Fruit fly (Drosophila melanogaster): ENCODE data around the gene CG10591.

Gene CG10591

dm6 chr3L:5630176-5630583, 30.7 kb upstream of the CG10591 start (continued):
- TF ChIP-seq CG18011 (GFP tag; optimal IDR thresholded peaks at IDR 0.05) (no peak), Dad (GFP tag; optimal IDR thresholded peaks at IDR 0.05) (no peak), sc (optimal IDR thresholded peaks at IDR 0.05) (no peak), sc (GFP tag; optimal IDR thresholded peaks at IDR 0.05) (peak; percentile 21), Stat92E (GFP tag; optimal IDR thresholded peaks at IDR 0.05) (peak in 1 of 3 experiments; percentile 39), CG16815 (GFP tag; optimal IDR thresholded peaks at IDR 0.05) (peak; percentile 23), CG2202 (tag; optimal IDR thresholded peaks at IDR 0.05) (no peak), chif (GFP tag; optimal IDR thresholded peaks at IDR 0.05) (peak in 1 of 2 experiments; percentile 14), B-H1 (GFP tag; IDR thresholded peaks at IDR 0.05) (no peak), Chrac-16 (GFP tag; optimal IDR thresholded peaks at IDR 0.05) (no peak), dmrt99B (tag; optimal IDR thresholded peaks at IDR 0.05) (no peak), CG10654 (GFP tag; optimal IDR thresholded peaks at IDR 0.05) (no peak), CG4424 (GFP tag; optimal IDR thresholded peaks at IDR 0.05) (peak; percentile 71), slp2 (GFP tag; optimal IDR thresholded peaks at IDR 0.05) (no peak), nmo (GFP tag; optimal IDR thresholded peaks at IDR 0.05) (peak; percentile 36), CG18262 (tag; optimal IDR thresholded peaks at IDR 0.05) (peak; percentile 78), stc (GFP tag; IDR thresholded peaks at IDR 0.05) (no peak), CG11456 (GFP tag; IDR thresholded peaks at IDR 0.05) (no peak), CG10209 (GFP tag; optimal IDR thresholded peaks at IDR 0.05) (no peak), CG10565 (GFP tag; optimal IDR thresholded peaks at IDR 0.05) (no peak), CG17328 (GFP tag; IDR thresholded peaks at IDR 0.05) (no peak), CTCF (GFP tag; optimal IDR thresholded peaks at IDR 0.05) (no peak), CG8359 (GFP tag; optimal IDR thresholded peaks at IDR 0.05; ENCODE audit: borderline replicate concordance) (no peak), CG33557 (GFP tag; optimal IDR thresholded peaks at IDR 0.05) (no peak), ftz-f1 (GFP tag; optimal IDR thresholded peaks at IDR 0.05) (no peak), ken (GFP tag; IDR thresholded peaks at IDR 0.05) (no peak), BEAF-32 (GFP tag; optimal IDR thresholded peaks at IDR 0.05) (no peak), slbo (GFP tag; IDR thresholded peaks at IDR 0.05) (peak; percentile 45), Spps (tag; optimal IDR thresholded peaks at IDR 0.05) (no peak), vfl (GFP tag; optimal IDR thresholded peaks at IDR 0.05) (no peak), Dbx (GFP tag; IDR thresholded peaks at IDR 0.05) (no peak), CG9727 (GFP tag; optimal IDR thresholded peaks at IDR 0.05) (peak; percentile 80), GATAe (GFP tag; conservative IDR thresholded peaks at IDR 0.05) (no peak), kay (GFP tag; optimal IDR thresholded peaks at IDR 0.05) (peak; percentile 27), CG31441 (GFP tag; IDR thresholded peaks at IDR 0.05) (peak; percentile 45; the same call in 1 of the 2 replicates), CG12744 (GFP tag; optimal IDR thresholded peaks at IDR 0.05) (no peak), Poxn (GFP tag; IDR thresholded peaks at IDR 0.05) (no peak), Fer2 (tag; optimal IDR thresholded peaks at IDR 0.05) (no peak), pros (GFP tag; optimal IDR thresholded peaks at IDR 0.05) (no peak), lmd (GFP tag; IDR thresholded peaks at IDR 0.05) (no peak), cato (GFP tag; optimal IDR thresholded peaks at IDR 0.05; ENCODE audit: borderline replicate concordance) (no peak), al (GFP tag; IDR thresholded peaks at IDR 0.05) (no peak), fd102C (GFP tag; optimal IDR thresholded peaks at IDR 0.05) (no peak), Lpt (GFP tag; optimal IDR thresholded peaks at IDR 0.05) (no peak), ac (GFP tag; optimal IDR thresholded peaks at IDR 0.05) (no peak), Usf (GFP tag; optimal IDR thresholded peaks at IDR 0.05) (peak; percentile 24), Hsf (GFP tag; optimal IDR thresholded peaks at IDR 0.05) (no peak), HLH4C (GFP tag; IDR thresholded peaks at IDR 0.05; ENCODE audit: partially characterized antibody) (no peak), CG1792 (GFP tag; optimal IDR thresholded peaks at IDR 0.05) (no peak), ems (GFP tag; optimal IDR thresholded peaks at IDR 0.05) (no peak), CG2889 (GFP tag; IDR thresholded peaks at IDR 0.05) (no peak), CG13287 (GFP tag; IDR thresholded peaks at IDR 0.05; ENCODE audit: partially characterized antibody) (no peak)
